Fruit fly (Drosophila melanogaster): ENCODE measurements around the gene CG13138.
A peak's percentile ranks its signal among the peaks of the same experiment; 100 is the strongest.

CG13138 gene

dm6 chr2L:10269854-10270253 lies 32.0 kb downstream of the CG13138 start, which contains the start of gene Mulk:
Gene Mulk (plus strand): TSS chr2L:10270051.
- no peak for TF ChIP-seq CG3032 (tag; optimal IDR thresholded peaks at IDR 0.05)
- TF ChIP-seq Ets21C (GFP tag; optimal IDR thresholded peaks at IDR 0.05) = no peak
- no peak for TF ChIP-seq CG9139 (GFP tag; optimal IDR thresholded peaks at IDR 0.05)
- no peak for TF ChIP-seq fd85E (GFP tag; optimal IDR thresholded peaks at IDR 0.05)
- TF ChIP-seq CG11294 (GFP tag; IDR thresholded peaks at IDR 0.05) = no peak
- no peak for TF ChIP-seq pdm3 (GFP tag; optimal IDR thresholded peaks at IDR 0.05)
- TF ChIP-seq Smox (GFP tag; optimal IDR thresholded peaks at IDR 0.05) = no peak
- no peak for TF ChIP-seq Hr39 (GFP tag; optimal IDR thresholded peaks at IDR 0.05)
- no peak for TF ChIP-seq CG32006 (GFP tag; optimal IDR thresholded peaks at IDR 0.05)
- no peak for TF ChIP-seq fd59A (GFP tag; optimal IDR thresholded peaks at IDR 0.05)
- TF ChIP-seq topi (GFP tag; optimal IDR thresholded peaks at IDR 0.05) = no peak
- TF ChIP-seq CG10631 (GFP tag; optimal IDR thresholded peaks at IDR 0.05) = no peak

DNA sequence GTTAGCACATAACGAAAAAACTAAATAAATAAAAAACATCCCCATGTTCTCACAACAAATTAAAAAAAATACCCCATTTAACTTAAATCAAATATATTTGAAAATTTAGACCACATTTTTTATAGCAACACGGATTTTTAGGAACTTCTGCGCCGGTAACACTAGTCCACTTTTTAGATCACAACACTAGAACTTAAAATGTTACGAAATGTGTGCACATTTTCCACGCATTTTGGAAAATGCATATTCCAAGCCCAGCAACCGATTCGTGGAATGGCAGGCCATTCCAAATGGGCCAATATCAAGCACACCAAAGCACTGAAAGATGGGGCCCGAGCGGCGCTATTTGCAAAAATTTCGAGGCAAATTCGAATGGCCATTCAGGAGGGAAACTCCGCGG lies 33.1 kb downstream of the CG13138 start, which contains the start of gene CG4957:
Gene CG4957 (plus strand): TSS at position 185 of the 400 bp plus-strand sequence.
- no peak for TF ChIP-seq esn (GFP tag; optimal IDR thresholded peaks at IDR 0.05)

DNA sequence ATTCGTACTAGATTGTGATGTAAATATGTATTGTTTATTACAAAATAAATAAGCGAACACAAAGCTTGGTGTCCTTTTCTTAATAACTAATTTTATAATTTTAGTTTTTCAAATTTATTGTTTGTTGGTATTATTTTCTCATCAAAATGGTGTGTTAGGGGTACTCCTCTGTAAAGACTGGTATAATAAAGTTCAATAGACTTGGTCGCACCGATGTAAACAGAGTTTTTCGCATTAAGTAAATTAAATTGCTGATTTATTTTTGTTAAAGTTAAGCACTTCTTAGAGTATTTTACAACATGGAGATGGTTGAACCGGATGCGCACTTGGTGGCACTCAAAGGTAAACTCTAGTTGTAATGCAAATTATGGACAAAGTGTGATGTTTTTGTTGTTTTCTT lies 35.3 kb downstream of the CG13138 start, which contains the start of gene CG4953:
Gene CG4953 (plus strand): TSS at position 193 of the 400 bp plus-strand sequence.
- TF ChIP-seq Sox102F (GFP tag; optimal IDR thresholded peaks at IDR 0.05) (no peak), fkh (GFP tag; optimal IDR thresholded peaks at IDR 0.05) (peak; percentile 78)

dm6 chr2L:10265129-10265528 lies 36.7 kb downstream of the CG13138 start, which contains the start of gene Mob3:
Gene Mob3 (plus strand): TSS chr2L:10265336.
- peak; percentile 30 for TF ChIP-seq esn (GFP tag; optimal IDR thresholded peaks at IDR 0.05)
- TF ChIP-seq Gug (GFP tag; IDR thresholded peaks at IDR 0.05) = no peak
- no peak for TF ChIP-seq CG32006 (GFP tag; optimal IDR thresholded peaks at IDR 0.05)
- peak; percentile 43 for TF ChIP-seq fkh (GFP tag; optimal IDR thresholded peaks at IDR 0.05)
- no peak for TF ChIP-seq CG11294 (GFP tag; IDR thresholded peaks at IDR 0.05)

- peak; percentile 64 for TF ChIP-seq fkh (GFP tag; optimal IDR thresholded peaks at IDR 0.05)
- no peak for TF ChIP-seq CG6792 (GFP tag; optimal IDR thresholded peaks at IDR 0.05)
- peak; percentile 43 for TF ChIP-seq Eip78C (GFP tag)
- no peak for TF ChIP-seq Eip75B (GFP tag; optimal IDR thresholded peaks at IDR 0.05)
- TF ChIP-seq Eip93F (GFP tag; optimal IDR thresholded peaks at IDR 0.05) = peak; percentile 31
- no peak for TF ChIP-seq achi (GFP tag; optimal IDR thresholded peaks at IDR 0.05)
- TF ChIP-seq CG1621 (tag; optimal IDR thresholded peaks at IDR 0.05) = no peak
Measured at dm6 chr2L:10263830-10264634, 37.8 kb downstream of the CG13138 start, which contains the start of gene REPTOR-BP. Gene REPTOR-BP (plus strand): TSS chr2L:10264125.

dm6 chr2L:10263343-10263744 lies 38.5 kb downstream of the CG13138 start, which contains the start of gene Rsf1:
Gene Rsf1 (minus strand): TSS chr2L:10263554.
- peak; percentile 18 for TF ChIP-seq Eip78C (GFP tag)
- no peak for TF ChIP-seq Smox (GFP tag; optimal IDR thresholded peaks at IDR 0.05)
- TF ChIP-seq dsx (GFP tag; optimal IDR thresholded peaks at IDR 0.05; ENCODE audit: poor library complexity, severe bottlenecking) = no peak

dm6 chr2L:10261774-10262173 lies 40.0 kb downstream of the CG13138 start:
- TF ChIP-seq Sox14 (GFP tag; optimal IDR thresholded peaks at IDR 0.05) = no peak
- no peak for TF ChIP-seq Smox (GFP tag; optimal IDR thresholded peaks at IDR 0.05)
- TF ChIP-seq dac (GFP tag; optimal IDR thresholded peaks at IDR 0.05) = no peak
- TF ChIP-seq vri (GFP tag; optimal IDR thresholded peaks at IDR 0.05) = no peak
- no peak for TF ChIP-seq Eip75B (GFP tag; optimal IDR thresholded peaks at IDR 0.05)
- no peak for TF ChIP-seq fd85E (GFP tag; optimal IDR thresholded peaks at IDR 0.05)
- no peak for TF ChIP-seq CG7368 (GFP tag; optimal IDR thresholded peaks at IDR 0.05)
- TF ChIP-seq Hr4 (GFP tag; optimal IDR thresholded peaks at IDR 0.05) = no peak
- TF ChIP-seq CG15336 (GFP tag; IDR thresholded peaks at IDR 0.05) = no peak
- TF ChIP-seq CG32006 (GFP tag; optimal IDR thresholded peaks at IDR 0.05) = no peak
